Worm (Caenorhabditis elegans): ENCODE data around the gene T01B7.13.

T01B7.13 gene

ce11 chrII:8744555-8745448 lies 29.6 kb downstream of the T01B7.13 start:
- peak; percentile 1 for TF ChIP-seq ZK185.1 (tag; optimal IDR thresholded peaks at IDR 0.05; ENCODE audit: poor library complexity, severe bottlenecking)
- peak; percentile 67; the same call in 1 of the 2 replicates for TF ChIP-seq lin-26 (GFP tag; IDR thresholded peaks at IDR 0.05)
- peak in 1 of 3 experiments; percentile 15 for TF ChIP-seq lin-35 (GFP tag; optimal IDR thresholded peaks at IDR 0.05)
- TF ChIP-seq tbx-9 (tag; optimal IDR thresholded peaks at IDR 0.05; ENCODE audit: borderline replicate concordance): no peak
- TF ChIP-seq F55B11.4 (tag; optimal IDR thresholded peaks at IDR 0.05; ENCODE audit: borderline replicate concordance, insufficient read depth): no peak
- TF ChIP-seq ceh-40 (GFP tag; IDR thresholded peaks at IDR 0.05): 0 out of 2 replicates have a peak, but pooled peaks have one; percentile 6
- TF ChIP-seq unc-62 (GFP tag; optimal IDR thresholded peaks at IDR 0.05): no peak
- peak; percentile 91 for TF ChIP-seq ama-1 (optimal IDR thresholded peaks at IDR 0.05)
- no peak for TF ChIP-seq ama-1 (GFP tag; optimal IDR thresholded peaks at IDR 0.05)
- no peak for TF ChIP-seq let-607 (tag; optimal IDR thresholded peaks at IDR 0.05)
- peak; percentile 7; the same call in 1 of the 2 replicates for TF ChIP-seq cebp-1 (GFP tag; IDR thresholded peaks at IDR 0.05)
- TF ChIP-seq cebp-1 (tag; optimal IDR thresholded peaks at IDR 0.05): peak; percentile 39
- TF ChIP-seq hmg-1.2 (GFP tag; IDR thresholded peaks at IDR 0.05): peak; percentile 5; the same call in 1 of the 2 replicates
- no peak for TF ChIP-seq C17E4.6 (GFP tag; IDR thresholded peaks at IDR 0.05)
- TF ChIP-seq sea-2 (GFP tag; IDR thresholded peaks at IDR 0.05): 0 out of 2 replicates have a peak, but pooled peaks have one; percentile 23
- TF ChIP-seq snpc-4 (GFP tag; optimal IDR thresholded peaks at IDR 0.05): no peak
- TF ChIP-seq snpc-4 (tag; optimal IDR thresholded peaks at IDR 0.05): peak in 1 of 4 experiments; percentile 41
- peak; percentile 37 for TF ChIP-seq ztf-26 (tag; optimal IDR thresholded peaks at IDR 0.05)
- no peak for TF ChIP-seq gei-17 (GFP tag; optimal IDR thresholded peaks at IDR 0.05)
- TF ChIP-seq nhr-120 (GFP tag; IDR thresholded peaks at IDR 0.05): no peak
- no peak for TF ChIP-seq lin-54 (GFP tag; optimal IDR thresholded peaks at IDR 0.05)
- TF ChIP-seq sptf-2 (GFP tag; optimal IDR thresholded peaks at IDR 0.05): no peak
- TF ChIP-seq ceh-58 (GFP tag; IDR thresholded peaks at IDR 0.05): 0 out of 2 replicates have a peak, but pooled peaks have one; percentile 25
- peak; percentile 34; the same call in 1 of the 2 replicates for TF ChIP-seq rcor-1 (GFP tag; IDR thresholded peaks at IDR 0.05)
- TF ChIP-seq mcd-1 (GFP tag; IDR thresholded peaks at IDR 0.05): peak; percentile 41; the same call in 1 of the 2 replicates
- peak; percentile 44 for TF ChIP-seq K12H6.12 (tag; optimal IDR thresholded peaks at IDR 0.05)
- TF ChIP-seq madf-6 (GFP tag; IDR thresholded peaks at IDR 0.05): peak; percentile 44; the same call in 1 of the 2 replicates
- peak; percentile 36; the same call in 1 of the 2 replicates for TF ChIP-seq B0336.3 (GFP tag; IDR thresholded peaks at IDR 0.05)
- no peak for TF ChIP-seq mel-28 (tag; optimal IDR thresholded peaks at IDR 0.05; ENCODE audit: borderline replicate concordance)
- TF ChIP-seq nhr-27 (tag; optimal IDR thresholded peaks at IDR 0.05): no peak
- TF ChIP-seq ceh-79 (tag; optimal IDR thresholded peaks at IDR 0.05): peak; percentile 44
- peak; percentile 54 for TF ChIP-seq Y53G8AR.9 (GFP tag; conservative IDR thresholded peaks at IDR 0.05)
- peak; percentile 36 for TF ChIP-seq ets-4 (GFP tag; optimal IDR thresholded peaks at IDR 0.05)
- TF ChIP-seq F39B2.1 (GFP tag; IDR thresholded peaks at IDR 0.05): no peak
- peak; percentile 34 for TF ChIP-seq atf-7 (tag; optimal IDR thresholded peaks at IDR 0.05)
- 0 out of 2 replicates have a peak, but pooled peaks have one; percentile 34 for TF ChIP-seq pbrm-1 (GFP tag; IDR thresholded peaks at IDR 0.05)
- peak; percentile 56 for TF ChIP-seq Y95B8A.8 (GFP tag; IDR thresholded peaks at IDR 0.05)
- peak; percentile 60 for TF ChIP-seq let-526 (GFP tag; IDR thresholded peaks at IDR 0.05)

All from whole organism, young adult.